Worm (Caenorhabditis elegans) whole organism, mixed stage, embryonic: ENCODE measurements around the gene C06E1.1.

ENCODE experiments used
- ceh-83 ChIP-seq: fragments of 200-800 bp; sonication (Bioruptor generic); optimal IDR thresholded peaks from 2 replicates; lab custom pipeline; 2018; ENCODE audit warnings: mild to moderate bottlenecking, missing genetic modification characterization, missing compliant biosample characterization
- unc-39 ChIP-seq: fragments of 150-350 bp; optimal IDR thresholded peaks from 2 replicates; lab custom pipeline; 2014; ENCODE audit warnings: missing biosample characterization, missing genetic modification characterization

- no peak for TF ChIP-seq ceh-83 (GFP tag; lab: Kevin White, UChicago)
- no peak for TF ChIP-seq unc-39 (tag; lab: Kevin White, UChicago)
Observed at ce11 chrIII:8571845-8572244, 33.8 kb upstream of the C06E1.1 start.
